Fruit fly (Drosophila melanogaster): ENCODE results near the gene Cpr65Ea.

Cpr65Ea gene

dm6 chr3L:7077258-7077657, 9.2 kb downstream of the Cpr65Ea start, which contains the start of gene CG8641:
CG8641 (minus strand) TSS chr3L:7077462.
- no peak for TF ChIP-seq dmrt93B (GFP tag; optimal IDR thresholded peaks at IDR 0.05)
- no peak for TF ChIP-seq Dfd (GFP tag; optimal IDR thresholded peaks at IDR 0.05)
- no peak for TF ChIP-seq brk (GFP tag; optimal IDR thresholded peaks at IDR 0.05)
- no peak for TF ChIP-seq HLH106 (tag; optimal IDR thresholded peaks at IDR 0.05)
- no peak for TF ChIP-seq usp (GFP tag; optimal IDR thresholded peaks at IDR 0.05)

DNA sequence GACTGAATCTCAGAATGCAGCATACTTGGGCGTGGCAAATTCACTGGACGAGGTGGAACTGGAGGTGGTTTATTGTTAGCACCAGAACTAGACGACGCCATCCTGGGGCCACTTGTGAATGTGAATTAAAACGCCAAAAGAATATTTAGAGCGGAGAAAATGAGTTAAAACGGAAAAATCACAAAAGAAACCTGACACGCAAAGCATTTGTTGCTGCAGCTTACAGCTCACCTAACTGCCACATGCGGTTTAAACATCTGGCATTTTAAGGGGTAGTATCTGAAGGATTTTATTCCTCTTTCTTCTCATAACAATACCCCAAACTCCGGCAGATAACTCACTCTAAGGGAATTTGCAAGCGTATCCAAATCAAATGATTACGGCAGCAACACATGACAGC, 11.3 kb downstream of the Cpr65Ea start, which contains the start of gene CG34030:
Gene CG34030, minus strand, starts transcription at position 101 of the 400 bp plus-strand sequence.
- no peak for TF ChIP-seq Rel (GFP tag; optimal IDR thresholded peaks at IDR 0.05)
- no peak for TF ChIP-seq Rel (tag; optimal IDR thresholded peaks at IDR 0.05)
- TF ChIP-seq Mio (GFP tag; optimal IDR thresholded peaks at IDR 0.05): no peak
- no peak for TF ChIP-seq CrebA (GFP tag; optimal IDR thresholded peaks at IDR 0.05; ENCODE audit: borderline replicate concordance)
- TF ChIP-seq Dif (GFP tag; optimal IDR thresholded peaks at IDR 0.05; ENCODE audit: partially characterized antibody): no peak
- TF ChIP-seq rgr (GFP tag; optimal IDR thresholded peaks at IDR 0.05): no peak
- TF ChIP-seq psq (GFP tag; optimal IDR thresholded peaks at IDR 0.05): no peak
- no peak for TF ChIP-seq woc (GFP tag; optimal IDR thresholded peaks at IDR 0.05)
- TF ChIP-seq Jra (GFP tag; optimal IDR thresholded peaks at IDR 0.05): no peak

dm6 chr3L:7069099-7069498, 17.3 kb downstream of the Cpr65Ea start, which contains the start of gene CG32391:
CG32391 (minus strand) TSS chr3L:7069199.
- TF ChIP-seq Vsx2 (GFP tag; optimal IDR thresholded peaks at IDR 0.05; ENCODE audit: partially characterized antibody) (no peak), lola (GFP tag; optimal IDR thresholded peaks at IDR 0.05) (no peak)

DNA sequence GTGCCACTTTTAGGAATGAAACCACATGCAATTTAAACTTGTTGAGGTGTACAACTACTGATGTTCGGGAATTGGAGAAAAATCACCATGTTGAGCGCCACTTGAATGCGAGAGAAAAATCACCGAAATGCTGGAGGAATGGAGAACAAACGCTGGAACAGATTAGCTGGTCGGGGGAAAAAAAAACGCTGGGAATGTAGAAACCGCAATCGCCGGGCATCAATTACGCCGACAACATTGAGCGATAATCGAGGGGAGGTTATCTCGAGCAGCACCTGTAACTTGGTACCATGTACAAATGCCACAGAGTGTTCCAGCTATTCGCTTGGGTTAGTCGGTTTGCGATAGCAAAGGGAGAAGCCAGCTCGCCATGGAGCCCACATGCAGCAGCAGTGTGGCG, 20.4 kb downstream of the Cpr65Ea start, which contains the start of gene CG14823:
Gene CG14823, plus strand, starts transcription at position 301 of the 400 bp plus-strand sequence.
- TF ChIP-seq Abd-B (GFP tag; optimal IDR thresholded peaks at IDR 0.05) (no peak), GATAd (GFP tag; optimal IDR thresholded peaks at IDR 0.05) (no peak), fru (GFP tag; optimal IDR thresholded peaks at IDR 0.05) (no peak), rgr (GFP tag; optimal IDR thresholded peaks at IDR 0.05) (no peak), h (GFP tag; optimal IDR thresholded peaks at IDR 0.05) (no peak)

DNA sequence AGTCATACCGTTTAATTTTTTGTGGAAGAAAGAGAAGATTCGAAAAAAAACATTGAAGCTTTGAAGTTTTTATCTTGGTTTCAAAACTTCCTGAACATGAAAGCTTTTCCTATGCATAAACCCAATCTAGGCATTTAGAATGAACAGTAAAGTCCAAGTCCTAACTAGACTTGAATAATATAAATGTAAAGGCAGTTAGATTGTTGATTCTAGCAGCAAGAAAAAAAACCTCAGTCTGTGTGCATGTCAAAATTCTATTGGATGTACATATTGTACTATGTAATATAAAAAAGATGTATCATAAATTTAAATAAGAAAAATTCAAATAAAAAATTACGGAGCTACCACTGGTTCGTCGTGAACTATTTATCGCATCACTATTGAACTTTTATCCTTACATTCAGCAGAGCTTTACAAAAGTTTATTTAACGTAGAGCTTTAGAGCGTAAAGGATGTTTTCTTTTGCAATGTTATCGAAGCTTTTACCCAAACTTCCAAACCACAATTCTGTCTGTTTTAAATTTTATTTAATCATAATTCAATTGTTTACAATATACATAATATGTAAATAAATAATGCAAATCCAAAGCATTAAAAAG, 27.9 kb downstream of the Cpr65Ea start:
- no peak for TF ChIP-seq Jra (GFP tag; optimal IDR thresholded peaks at IDR 0.05)
- TF ChIP-seq CG32264 (GFP tag; optimal IDR thresholded peaks at IDR 0.05): no peak
- TF ChIP-seq Hnf4 (GFP tag; optimal IDR thresholded peaks at IDR 0.05): no peak
- no peak for TF ChIP-seq GATAd (GFP tag; optimal IDR thresholded peaks at IDR 0.05)
- no peak for TF ChIP-seq h (GFP tag; optimal IDR thresholded peaks at IDR 0.05)
- TF ChIP-seq OdsH (GFP tag; optimal IDR thresholded peaks at IDR 0.05): no peak
- no peak for TF ChIP-seq Vsx2 (GFP tag; optimal IDR thresholded peaks at IDR 0.05; ENCODE audit: partially characterized antibody)
- no peak for TF ChIP-seq Myc (optimal IDR thresholded peaks at IDR 0.05)
- no peak for TF ChIP-seq dl (GFP tag; optimal IDR thresholded peaks at IDR 0.05; ENCODE audit: insufficient read depth in 1 of 2, partially characterized antibody in 2 of 2)
- TF ChIP-seq pan (optimal IDR thresholded peaks at IDR 0.05): no peak
- TF ChIP-seq CG9705 (GFP tag; optimal IDR thresholded peaks at IDR 0.05): no peak
- no peak for TF ChIP-seq psq (GFP tag; optimal IDR thresholded peaks at IDR 0.05)
- no peak for TF ChIP-seq Rel (GFP tag; optimal IDR thresholded peaks at IDR 0.05)
- TF ChIP-seq Rel (tag; optimal IDR thresholded peaks at IDR 0.05): no peak
- no peak for TF ChIP-seq HLH106 (tag; optimal IDR thresholded peaks at IDR 0.05)

dm6 chr3L:7037843-7038242, 48.6 kb downstream of the Cpr65Ea start:
- no peak for TF ChIP-seq OdsH (GFP tag; optimal IDR thresholded peaks at IDR 0.05)
- peak; percentile 98 for TF ChIP-seq Dfd (GFP tag; optimal IDR thresholded peaks at IDR 0.05)

Measured in whole organism, wandering third instar larva.